Worm (Caenorhabditis elegans): ENCODE results near the gene bar-1.

ce11 chrX:7151189-7151857, 19.1 kb downstream of the bar-1 start, which contains the start of gene lam-2:
- no peak for TF ChIP-seq peb-1 (tag; optimal IDR thresholded peaks at IDR 0.05)
- no peak for TF ChIP-seq ceh-82 (tag; optimal IDR thresholded peaks at IDR 0.05)
- TF ChIP-seq ztf-11 (tag; optimal IDR thresholded peaks at IDR 0.05), result no peak
- no peak for TF ChIP-seq zag-1 (tag; optimal IDR thresholded peaks at IDR 0.05)

Data from whole organism, L2 larva.